Fruit fly (Drosophila melanogaster): ENCODE results near the gene Cyp12c1.

- TF ChIP-seq Atf-2 (GFP tag; optimal IDR thresholded peaks at IDR 0.05) = no peak
- no peak for TF ChIP-seq CG31388 (GFP tag; optimal IDR thresholded peaks at IDR 0.05)
- peak; percentile 97 for TF ChIP-seq exex (tag; optimal IDR thresholded peaks at IDR 0.05)
- no peak for TF ChIP-seq ci (GFP tag; IDR thresholded peaks at IDR 0.05)
- no peak for TF ChIP-seq CG14014 (GFP tag; IDR thresholded peaks at IDR 0.05)
- TF ChIP-seq CG6272 (GFP tag; IDR thresholded peaks at IDR 0.05) = no peak
- TF ChIP-seq sens (GFP tag) = no peak
- no peak for TF ChIP-seq CG7987 (GFP tag; optimal IDR thresholded peaks at IDR 0.05)
- no peak for TF ChIP-seq p53 (GFP tag; optimal IDR thresholded peaks at IDR 0.05)
Observed at dm6 chr3L:18686220-18686801, at the start of gene Cyp12c1.

Data from whole organism, embryonic.